Fruit fly (Drosophila melanogaster) Kc167 (cell line): ENCODE results near the gene FoxP.

ENCODE experiments used
- Myc ChIP-seq: fragments of >200 bp; optimal IDR thresholded peaks from 2 replicates; lab custom pipeline; 2017; ENCODE audit warnings: missing external identifiers
- ttk ChIP-seq: sonication (Bioruptor generic); optimal IDR thresholded peaks from 2 replicates; lab custom pipeline; 2017; ENCODE audit warnings: missing external identifiers

dm6 chr3R:9743217-9743616, 12.5 kb upstream of the FoxP start, which contains the start of gene CG31415:
- TF ChIP-seq Myc (no peak), ttk (lab: Kevin White, UChicago) (no peak)
